Worm (Caenorhabditis elegans) whole organism, L3 larva: Measurements from ENCODE around the gene papl-1.

Source experiments
- ZK546.5 ChIP-seq: sonication (generic microtip); optimal IDR thresholded peaks from 2 replicates; lab custom pipeline; 2017; ENCODE audit warnings: missing biosample characterization, missing genetic modification characterization
- daf-12 ChIP-seq: fragments of 150-350 bp; optimal IDR thresholded peaks from 2 replicates; lab custom pipeline; 2014; ENCODE audit warnings: missing biosample characterization, missing genetic modification reagents, missing genetic modification characterization
- fos-1 ChIP-seq: fragments of 150-350 bp; optimal IDR thresholded peaks from 2 replicates; lab custom pipeline; 2014; ENCODE audit warnings: missing biosample characterization, missing genetic modification characterization
- mdl-1 ChIP-seq: fragments of 150-350 bp; optimal IDR thresholded peaks from 2 replicates; lab custom pipeline; 2014; ENCODE audit warnings: missing biosample characterization, missing genetic modification characterization
- nfya-1 ChIP-seq: sonication (generic microtip); optimal IDR thresholded peaks from 2 replicates; lab custom pipeline; 2017; ENCODE audit warnings: missing genetic modification characterization, mild to moderate bottlenecking, missing compliant biosample characterization, antibody characterized with exemption, moderate library complexity; ENCODE audit not compliant: insufficient read depth
- nhr-11 ChIP-seq: fragments of 150-350 bp; optimal IDR thresholded peaks from 2 replicates; lab custom pipeline; 2014; ENCODE audit warnings: missing biosample characterization, missing genetic modification characterization
- nhr-12 ChIP-seq: fragments of 150-350 bp; optimal IDR thresholded peaks from 2 replicates; lab custom pipeline; 2014; ENCODE audit warnings: missing biosample characterization, missing genetic modification characterization
- nhr-76 ChIP-seq: fragments of 150-350 bp; sonication (generic microtip); optimal IDR thresholded peaks from 5 replicates; lab custom pipeline; 2014; ENCODE audit warnings: missing biosample characterization, missing genetic modification characterization
- skn-1 ChIP-seq: fragments of 150-350 bp; optimal IDR thresholded peaks from 2 replicates; lab custom pipeline; 2014; ENCODE audit warnings: missing biosample characterization, missing genetic modification characterization
- unc-62 ChIP-seq: fragments of 150-350 bp; sonication (generic microtip); optimal IDR thresholded peaks from 4 replicates; lab custom pipeline; 2014; ENCODE audit warnings: missing biosample characterization, missing genetic modification reagents, missing genetic modification characterization

DNA sequence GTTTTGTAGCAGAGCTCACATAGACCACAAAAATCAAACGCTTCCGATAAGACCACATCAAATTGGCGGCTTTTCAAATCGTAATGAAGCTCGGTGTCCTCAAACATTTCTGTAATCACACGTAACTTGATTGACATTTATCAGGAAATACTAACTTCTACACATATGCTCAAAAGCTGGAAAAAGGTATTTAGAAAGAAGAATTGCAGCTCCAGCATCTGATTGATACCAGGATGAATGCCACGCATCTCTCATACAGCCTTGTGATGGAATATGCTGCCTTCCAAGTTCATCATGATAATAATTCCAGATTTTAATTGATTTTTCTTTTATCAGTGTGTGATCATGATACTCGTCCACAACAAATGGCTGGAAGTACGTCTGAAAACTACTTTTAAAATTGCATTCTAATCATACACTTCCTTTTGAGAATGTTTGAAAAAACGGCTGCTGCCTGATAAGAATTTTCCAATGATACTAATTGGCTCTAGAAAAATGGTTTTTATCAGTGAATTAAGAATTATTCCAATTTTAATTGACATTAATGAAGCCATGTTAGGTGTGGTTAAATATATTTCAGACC, 37.4 kb upstream of the papl-1 start:
- TF ChIP-seq nhr-12 (tag; lab: Kevin White, UChicago) (no peak), fos-1 (tag; lab: Kevin White, UChicago) (no peak), ZK546.5 (tag; lab: Kevin White, UChicago) (no peak), daf-12 (tag; lab: Kevin White, UChicago) (no peak), nhr-11 (tag; lab: Kevin White, UChicago) (no peak), mdl-1 (tag; lab: Kevin White, UChicago) (no peak), nhr-76 (tag; lab: Kevin White, UChicago) (no peak), skn-1 (no peak), unc-62 (GFP tag; lab: Kevin White, UChicago) (no peak), nfya-1 (tag; lab: Kevin White, UChicago) (no peak)
